Worm (Caenorhabditis elegans) whole organism, L4 larva: ENCODE results near the gene clc-8.

Source experiments
- D1046.2 ChIP-seq: fragments of 200-800 bp; sonication (Bioruptor generic); IDR thresholded peaks from 2 replicates; pipeline ENCODE4 v1.3.6; 2022; ENCODE audit warnings: missing genetic modification characterization, missing compliant biosample characterization
- F26F4.8 ChIP-seq: fragments of 200-800 bp; sonication (Bioruptor generic); conservative IDR thresholded peaks from 2 replicates; pipeline ENCODE4 v1.3.6; 2022; ENCODE audit warnings: missing genetic modification characterization, missing compliant biosample characterization
- F37D6.2 ChIP-seq: sonication (generic microtip); optimal IDR thresholded peaks from 2 replicates; lab custom pipeline; 2016; ENCODE audit warnings: mild to moderate bottlenecking, missing genetic modification characterization, missing compliant biosample characterization
- T20F7.1 ChIP-seq: fragments of 200-800 bp; sonication (Bioruptor generic); optimal IDR thresholded peaks from 2 replicates; lab custom pipeline; 2018; ENCODE audit warnings: mild to moderate bottlenecking, missing genetic modification characterization, missing compliant biosample characterization
- ZK546.5 ChIP-seq, 2 experiments: sonication (generic microtip); optimal IDR thresholded peaks; 2 replicates each; lab custom pipeline; 2017; ENCODE audit warnings: missing biosample characterization in 2 of 2, missing genetic modification characterization in 2 of 2
- aha-1 ChIP-seq: fragments of 150-350 bp; peaks from one replicate; lab custom pipeline; 2014; ENCODE audit warnings: missing biosample characterization, missing genetic modification characterization
- ama-1 ChIP-seq: fragments of 150-350 bp; optimal IDR thresholded peaks from 2 replicates; lab custom pipeline; 2014; ENCODE audit warnings: inconsistent platforms, mixed read lengths
- ctbp-1 ChIP-seq: fragments of 200-800 bp; sonication (Bioruptor generic); IDR thresholded peaks from 2 replicates; pipeline ENCODE4 v1.3.6; 2022; ENCODE audit warnings: missing genetic modification reagents, missing genetic modification characterization, missing compliant biosample characterization
- daf-16 ChIP-seq, 3 experiments: sonication (generic microtip); optimal IDR thresholded peaks; 2 replicates each; lab custom pipeline; 2016 to 2017; ENCODE audit warnings: missing genetic modification characterization in 3 of 3, missing genetic modification reagents in 3 of 3, mild to moderate bottlenecking in 2 of 3, missing compliant biosample characterization in 2 of 3, missing biosample characterization in 1 of 3, moderate library complexity in 1 of 3
- daf-8 ChIP-seq: fragments of 200-800 bp; sonication (Bioruptor generic); IDR thresholded peaks from 2 replicates; pipeline ENCODE4 v1.3.6; 2022; ENCODE audit warnings: missing genetic modification characterization, missing compliant biosample characterization
- dmd-6 ChIP-seq: fragments of 200-800 bp; sonication (Bioruptor generic); IDR thresholded peaks from 2 replicates; pipeline ENCODE4 v1.3.6; 2022; ENCODE audit warnings: missing genetic modification reagents, missing genetic modification characterization, missing compliant biosample characterization
- dpl-1 ChIP-seq: fragments of 150-350 bp; optimal IDR thresholded peaks from 2 replicates; lab custom pipeline; 2014; ENCODE audit warnings: missing biosample characterization, missing genetic modification reagents, missing genetic modification characterization
- duxl-1 ChIP-seq: sonication (generic microtip); optimal IDR thresholded peaks from 2 replicates; lab custom pipeline; 2016; ENCODE audit warnings: mild to moderate bottlenecking, missing genetic modification characterization, moderate library complexity, missing compliant biosample characterization; ENCODE audit not compliant: poor library complexity
- dve-1 ChIP-seq: sonication (generic microtip); optimal IDR thresholded peaks from 2 replicates; lab custom pipeline; 2017; ENCODE audit warnings: antibody characterized with exemption, mild to moderate bottlenecking, missing genetic modification characterization, missing compliant biosample characterization; ENCODE audit not compliant: insufficient read depth
- egl-27 ChIP-seq: sonication (generic microtip); optimal IDR thresholded peaks from 3 replicates; lab custom pipeline; 2017; ENCODE audit warnings: missing biosample characterization, missing genetic modification reagents, missing genetic modification characterization
- gei-8 ChIP-seq: fragments of 200-800 bp; sonication (Bioruptor generic); optimal IDR thresholded peaks from 2 replicates; lab custom pipeline; 2018; ENCODE audit warnings: mild to moderate bottlenecking, missing genetic modification characterization, missing compliant biosample characterization
- hlh-30 ChIP-seq: sonication (generic microtip); optimal IDR thresholded peaks from 2 replicates; lab custom pipeline; 2017; ENCODE audit warnings: antibody characterized with exemption, mild to moderate bottlenecking, missing genetic modification characterization, missing compliant biosample characterization; ENCODE audit not compliant: insufficient read depth
- hmg-1.1 ChIP-seq: fragments of 200-800 bp; sonication (Bioruptor generic); IDR thresholded peaks from 2 replicates; pipeline ENCODE4 v1.3.6; 2022; ENCODE audit warnings: missing genetic modification reagents, missing genetic modification characterization, missing compliant biosample characterization
- lim-7 ChIP-seq: fragments of 200-800 bp; sonication (Bioruptor generic); IDR thresholded peaks from 2 replicates; pipeline ENCODE4 v1.3.6; 2022; ENCODE audit warnings: missing genetic modification characterization, missing compliant biosample characterization
- lin-38 ChIP-seq: fragments of 200-800 bp; sonication (Bioruptor generic); IDR thresholded peaks from 2 replicates; pipeline ENCODE4 v1.3.6; 2022; ENCODE audit warnings: missing genetic modification reagents, missing genetic modification characterization, missing compliant biosample characterization
- lsy-2 ChIP-seq, 2 experiments: fragments of 150-350 bp in 1 of 2; sonication (generic microtip) in 1 of 2; optimal IDR thresholded peaks; 2 replicates each; lab custom pipeline; 2014 to 2017; ENCODE audit warnings: missing biosample characterization in 2 of 2, missing genetic modification characterization in 2 of 2
- mdl-1 ChIP-seq, 2 experiments: fragments of 150-350 bp in 1 of 2; sonication (generic microtip) in 1 of 2; optimal IDR thresholded peaks; 2 replicates each; lab custom pipeline; 2014 to 2017; ENCODE audit warnings: missing biosample characterization in 2 of 2, missing genetic modification characterization in 2 of 2
- mep-1 ChIP-seq: fragments of 150-350 bp; sonication (generic microtip); optimal IDR thresholded peaks from 3 replicates; lab custom pipeline; 2014; ENCODE audit warnings: missing biosample characterization, missing genetic modification characterization
- mxl-2 ChIP-seq: fragments of 200-800 bp; sonication (Bioruptor generic); conservative IDR thresholded peaks from 2 replicates; pipeline ENCODE4 v1.3.6; 2022; ENCODE audit warnings: missing genetic modification reagents, missing genetic modification characterization, missing compliant biosample characterization
- mxl-3 ChIP-seq: fragments of 200-800 bp; sonication (Bioruptor generic); optimal IDR thresholded peaks from 2 replicates; lab custom pipeline; 2018; ENCODE audit warnings: mild to moderate bottlenecking, missing genetic modification characterization, missing compliant biosample characterization
- nhr-11 ChIP-seq: fragments of 150-350 bp; optimal IDR thresholded peaks from 2 replicates; lab custom pipeline; 2014; ENCODE audit warnings: missing biosample characterization, missing genetic modification characterization
- nhr-111 ChIP-seq: fragments of 200-800 bp; sonication (Bioruptor generic); optimal IDR thresholded peaks from 2 replicates; lab custom pipeline; 2018; ENCODE audit warnings: mild to moderate bottlenecking, missing genetic modification characterization, missing compliant biosample characterization
- nhr-25 ChIP-seq: sonication (generic microtip); optimal IDR thresholded peaks from 2 replicates; lab custom pipeline; 2017; ENCODE audit warnings: missing genetic modification characterization, mild to moderate bottlenecking, missing compliant biosample characterization, antibody characterized with exemption, moderate library complexity, borderline replicate concordance; ENCODE audit not compliant: insufficient read depth
- nhr-28 ChIP-seq: fragments of 150-350 bp; optimal IDR thresholded peaks from 2 replicates; lab custom pipeline; 2014; ENCODE audit warnings: missing biosample characterization, missing genetic modification characterization
- nhr-41 ChIP-seq: fragments of 200-800 bp; sonication (Bioruptor generic); IDR thresholded peaks from 2 replicates; pipeline ENCODE4 v1.3.6; 2022; ENCODE audit warnings: missing genetic modification reagents, missing genetic modification characterization, missing compliant biosample characterization
- nhr-42 ChIP-seq: fragments of 200-800 bp; sonication (Bioruptor generic); IDR thresholded peaks from 2 replicates; pipeline ENCODE4 v1.3.6; 2022; ENCODE audit warnings: missing genetic modification characterization, missing compliant biosample characterization
- nhr-48 ChIP-seq: sonication (generic microtip); optimal IDR thresholded peaks from 2 replicates; lab custom pipeline; 2016; ENCODE audit warnings: mild to moderate bottlenecking, missing genetic modification characterization, missing compliant biosample characterization
- nhr-76 ChIP-seq: fragments of 150-350 bp; optimal IDR thresholded peaks from 2 replicates; lab custom pipeline; 2014; ENCODE audit warnings: missing biosample characterization, missing genetic modification characterization
- php-3 ChIP-seq: fragments of 200-800 bp; sonication (Bioruptor generic); IDR thresholded peaks from 2 replicates; pipeline ENCODE4 v1.3.6; 2022; ENCODE audit warnings: missing genetic modification reagents, missing genetic modification characterization, missing compliant biosample characterization
- pqm-1 ChIP-seq: sonication (generic microtip); optimal IDR thresholded peaks from 2 replicates; lab custom pipeline; 2017; ENCODE audit warnings: missing biosample characterization, missing genetic modification characterization
- rbr-2 ChIP-seq: sonication (generic microtip); optimal IDR thresholded peaks from 2 replicates; lab custom pipeline; 2016; ENCODE audit warnings: missing genotype, missing genetic modification characterization, missing compliant biosample characterization
- skn-1 ChIP-seq: fragments of 150-350 bp; optimal IDR thresholded peaks from 2 replicates; lab custom pipeline; 2014; ENCODE audit warnings: missing biosample characterization, missing genetic modification characterization
- snpc-1.2 ChIP-seq: fragments of 200-800 bp; sonication (Bioruptor generic); IDR thresholded peaks from 2 replicates; pipeline ENCODE4 v1.3.6; 2022; ENCODE audit warnings: missing genetic modification reagents, missing genetic modification characterization, missing compliant biosample characterization
- snpc-4 ChIP-seq: fragments of 150-350 bp; optimal IDR thresholded peaks from 2 replicates; lab custom pipeline; 2014; ENCODE audit warnings: missing biosample characterization, missing genetic modification characterization
- spr-1 ChIP-seq: sonication (generic microtip); optimal IDR thresholded peaks from 2 replicates; lab custom pipeline; 2016; ENCODE audit warnings: mild to moderate bottlenecking, missing genetic modification characterization, missing compliant biosample characterization
- unc-130 ChIP-seq: sonication (generic microtip); optimal IDR thresholded peaks from 2 replicates; lab custom pipeline; 2016; ENCODE audit warnings: missing genetic modification reagents, missing genetic modification characterization, missing compliant biosample characterization
- unc-62 ChIP-seq, 3 experiments: fragments of 150-350 bp in 1 of 3; sonication (generic microtip); optimal IDR thresholded peaks in 2 of 3; peaks in 1 of 3; 1 replicate in 1 of 3; 2 replicates in 2 of 3; lab custom pipeline; 2014 to 2017; ENCODE audit warnings: missing biosample characterization in 3 of 3, missing genetic modification characterization in 3 of 3, missing genetic modification reagents in 3 of 3, missing genotype in 1 of 3
- vab-7 ChIP-seq: fragments of 200-800 bp; sonication (Bioruptor generic); IDR thresholded peaks from 2 replicates; pipeline ENCODE4 v1.3.6; 2022; ENCODE audit warnings: missing genetic modification reagents, missing genetic modification characterization, missing compliant biosample characterization
- zfp-2 ChIP-seq: sonication (generic microtip); optimal IDR thresholded peaks from 2 replicates; lab custom pipeline; 2016; ENCODE audit warnings: mild to moderate bottlenecking, missing genetic modification characterization, missing compliant biosample characterization
- zfp-3 ChIP-seq: fragments of 200-800 bp; sonication (Bioruptor generic); conservative IDR thresholded peaks from 2 replicates; pipeline ENCODE4 v1.3.6; 2022; ENCODE audit warnings: missing genetic modification reagents, missing genetic modification characterization, missing compliant biosample characterization
- zip-2 ChIP-seq: fragments of 150-350 bp; optimal IDR thresholded peaks from 2 replicates; lab custom pipeline; 2014; ENCODE audit warnings: missing biosample characterization, missing genetic modification characterization
- ztf-11 ChIP-seq: fragments of 150-350 bp; optimal IDR thresholded peaks from 2 replicates; lab custom pipeline; 2014; ENCODE audit warnings: missing biosample characterization, missing genetic modification characterization
- ztf-7 ChIP-seq: fragments of 150-350 bp; optimal IDR thresholded peaks from 2 replicates; lab custom pipeline; 2014; ENCODE audit warnings: missing biosample characterization, missing genetic modification characterization

clc-8 gene

ce11 chrIV:14444077-14444476 lies 50.1 kb downstream of the clc-8 start, which contains the start of gene tra-3:
Gene tra-3, minus strand, starts transcription at chrIV:14444183.
- TF ChIP-seq snpc-1.2 = peak; percentile 76
- TF ChIP-seq duxl-1 (tag; lab: Kevin White, UChicago) = no peak
- TF ChIP-seq nhr-41 (GFP tag; lab: Robert Waterston, UW) = no peak
- TF ChIP-seq pqm-1 = no peak
- TF ChIP-seq nhr-76 = no peak
- TF ChIP-seq daf-16 (GFP tag; optimal IDR thresholded peaks at IDR 0.05; lab: Kevin White, UChicago) = no peak
- no peak for TF ChIP-seq daf-16 (tag; optimal IDR thresholded peaks at IDR 0.05; lab: Kevin White, UChicago)

ce11 chrIV:14445191-14445795 lies 51.4 kb downstream of the clc-8 start:
- no peak for TF ChIP-seq ztf-11 (tag; lab: Kevin White, UChicago)
- TF ChIP-seq egl-27 = no peak
- peak; percentile 18 for TF ChIP-seq aha-1
- peak; percentile 9 for TF ChIP-seq nhr-25 (tag; lab: Kevin White, UChicago)
- TF ChIP-seq nhr-42 (GFP tag; lab: Robert Waterston, UW) = no peak
- TF ChIP-seq skn-1 (tag; lab: Kevin White, UChicago) = no peak
- no peak for TF ChIP-seq lim-7 (GFP tag; lab: Robert Waterston, UW)
- peak; percentile 29 for TF ChIP-seq nhr-28 (tag; lab: Kevin White, UChicago)
- no peak for TF ChIP-seq spr-1 (tag; lab: Kevin White, UChicago)
- no peak for TF ChIP-seq zfp-3 (GFP tag; lab: Robert Waterston, UW)
- no peak for TF ChIP-seq nhr-11 (tag; lab: Kevin White, UChicago)
- no peak for TF ChIP-seq mdl-1 (tag; optimal IDR thresholded peaks at IDR 0.05; lab: Kevin White, UChicago)
- TF ChIP-seq unc-130 (GFP tag; lab: Kevin White, UChicago) = no peak
- TF ChIP-seq snpc-4 (tag; lab: Kevin White, UChicago) = peak; percentile 66
- TF ChIP-seq mxl-3 = peak; percentile 76
- no peak for TF ChIP-seq D1046.2
- no peak for TF ChIP-seq nhr-111 (GFP tag; lab: Kevin White, UChicago)
- no peak for TF ChIP-seq mxl-2 (GFP tag; lab: Robert Waterston, UW)
- no peak for TF ChIP-seq hmg-1.1 (GFP tag; lab: Robert Waterston, UW)
- TF ChIP-seq dpl-1 = peak; percentile 13
- TF ChIP-seq F26F4.8 (GFP tag; lab: Robert Waterston, UW) = no peak
- no peak for TF ChIP-seq T20F7.1
- no peak for TF ChIP-seq daf-16 (GFP tag; optimal IDR thresholded peaks at IDR 0.05; lab: Kevin White, UChicago)
- TF ChIP-seq daf-16 (tag; optimal IDR thresholded peaks at IDR 0.05; lab: Kevin White, UChicago) = peak; percentile 42
- 0 out of 2 replicates have a peak, but pooled peaks have one; percentile 22 for TF ChIP-seq dmd-6 (GFP tag; lab: Robert Waterston, UW)
- TF ChIP-seq nhr-48 = peak; percentile 8
- TF ChIP-seq vab-7 = no peak
- no peak for TF ChIP-seq zfp-2 (tag; lab: Kevin White, UChicago)
- TF ChIP-seq lin-38 (GFP tag; lab: Robert Waterston, UW) = no peak
- peak; percentile 17 for TF ChIP-seq hlh-30 (tag; lab: Kevin White, UChicago)
- TF ChIP-seq dve-1 (tag; lab: Kevin White, UChicago) = peak; percentile 49
- no peak for TF ChIP-seq mep-1 (tag; lab: Kevin White, UChicago)
- TF ChIP-seq ama-1 (lab: Kevin White, UChicago) = no peak
- no peak for TF ChIP-seq daf-8 (GFP tag; lab: Robert Waterston, UW)
- no peak for TF ChIP-seq F37D6.2 (tag; lab: Kevin White, UChicago)
- TF ChIP-seq rbr-2 (tag; lab: Kevin White, UChicago) = peak; percentile 9
- no peak for TF ChIP-seq ctbp-1 (GFP tag; lab: Robert Waterston, UW)
- peak in 1 of 2 experiments; percentile 34 for TF ChIP-seq unc-62 (GFP tag; optimal IDR thresholded peaks at IDR 0.05 in 1 of 2; lab: Kevin White, UChicago)
- no peak for TF ChIP-seq unc-62 (tag; optimal IDR thresholded peaks at IDR 0.05; lab: Kevin White, UChicago)
- no peak for TF ChIP-seq ZK546.5 (tag; optimal IDR thresholded peaks at IDR 0.05; lab: Kevin White, UChicago)
- peak; percentile 65 for TF ChIP-seq ztf-7 (tag; lab: Kevin White, UChicago)
- TF ChIP-seq zip-2 = no peak
- TF ChIP-seq lsy-2 (tag; optimal IDR thresholded peaks at IDR 0.05; lab: Kevin White, UChicago) = no peak
- no peak for TF ChIP-seq gei-8 (GFP tag; lab: Kevin White, UChicago)
- peak; percentile 48; the same call in 1 of the 2 replicates for TF ChIP-seq php-3 (GFP tag; lab: Robert Waterston, UW)
